Fruit fly (Drosophila melanogaster): ENCODE data around the gene CG32694.

Gene CG32694

DNA sequence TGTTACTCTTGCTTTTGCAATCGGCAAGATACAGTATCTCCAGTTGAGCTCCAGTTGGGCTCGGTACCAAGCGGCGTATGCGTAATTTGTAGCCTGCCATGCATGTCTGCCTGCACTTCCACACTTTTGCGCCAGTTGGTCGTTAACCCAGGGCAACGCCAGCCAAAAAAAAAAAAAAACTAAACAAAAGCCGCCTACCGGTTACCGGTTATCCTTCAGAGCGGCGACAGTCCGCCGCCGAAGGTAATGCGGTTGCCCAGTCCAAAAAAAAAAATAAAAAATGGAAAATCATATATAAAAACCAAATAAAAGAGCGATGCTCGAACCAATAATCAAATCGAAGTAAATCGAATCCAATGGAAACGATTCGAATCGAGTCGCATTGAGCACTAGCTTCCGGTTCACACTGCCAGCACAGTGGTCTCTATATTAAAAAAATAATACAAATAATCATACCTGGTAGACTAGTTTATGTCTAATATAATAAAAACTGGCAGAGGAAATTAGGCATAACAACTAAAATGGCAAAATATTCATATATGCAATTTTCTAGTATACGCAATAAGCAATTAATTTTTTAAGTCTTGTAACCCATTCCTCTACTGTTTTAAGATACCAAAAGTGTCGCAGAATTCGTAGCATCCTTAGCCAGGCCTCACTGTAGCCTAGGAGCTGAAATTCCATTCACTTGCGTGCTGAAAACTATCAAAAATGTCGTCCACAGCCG is 2.0 kb upstream of the CG32694 start (continued):
- peak in 1 of 2 experiments; percentile 67 for TF ChIP-seq Eip74EF (GFP tag; optimal IDR thresholded peaks at IDR 0.05)
- no peak for TF ChIP-seq Dll (GFP tag; IDR thresholded peaks at IDR 0.05; ENCODE audit: partially characterized antibody)
- peak; percentile 10 for TF ChIP-seq Meics (GFP tag; optimal IDR thresholded peaks at IDR 0.05)
- TF ChIP-seq Rfx (GFP tag; IDR thresholded peaks at IDR 0.05), result peak; percentile 45; the same call in 1 of the 2 replicates
- TF ChIP-seq Med (GFP tag), result no peak
- peak; percentile 45 for TF ChIP-seq CG2678 (tag; optimal IDR thresholded peaks at IDR 0.05)
- 0 out of 2 replicates have a peak, but pooled peaks have one; percentile 7 for TF ChIP-seq CG11696 (GFP tag; IDR thresholded peaks at IDR 0.05)
- no peak for TF ChIP-seq fd102C (GFP tag; optimal IDR thresholded peaks at IDR 0.05)
- peak; percentile 53 for TF ChIP-seq fd3F (GFP tag; optimal IDR thresholded peaks at IDR 0.05)
- TF ChIP-seq E2f2 (GFP tag; IDR thresholded peaks at IDR 0.05), result 0 out of 2 replicates have a peak, but pooled peaks have one; percentile 18
- no peak for TF ChIP-seq CG13287 (GFP tag; IDR thresholded peaks at IDR 0.05; ENCODE audit: partially characterized antibody)
- TF ChIP-seq sd (tag; optimal IDR thresholded peaks at IDR 0.05), result peak; percentile 20
- peak; percentile 14 for TF ChIP-seq NfI (GFP tag; optimal IDR thresholded peaks at IDR 0.05)
- TF ChIP-seq Oaz (GFP tag; IDR thresholded peaks at IDR 0.05), result 0 out of 2 replicates have a peak, but pooled peaks have one; percentile 14
- TF ChIP-seq CG7839 (tag; optimal IDR thresholded peaks at IDR 0.05), result peak; percentile 30

DNA sequence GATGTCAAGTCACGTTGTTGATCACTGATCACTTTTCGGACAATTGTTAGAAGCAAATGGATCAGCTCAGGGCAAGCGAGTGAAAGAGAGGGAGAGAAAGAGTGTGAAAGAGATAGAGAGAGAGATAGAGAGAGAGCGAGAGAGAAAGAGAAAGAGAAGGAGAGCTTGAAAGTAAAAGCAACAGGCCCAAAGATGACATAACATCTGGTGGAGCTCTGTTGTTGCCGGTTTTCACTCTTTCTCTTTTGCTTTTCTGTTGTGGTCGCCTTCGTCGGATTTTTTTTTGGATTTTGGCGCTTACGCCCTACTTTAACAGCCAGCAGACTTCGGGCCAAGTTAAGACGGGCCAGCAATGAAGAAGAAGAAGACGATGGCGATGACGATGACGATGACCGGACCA is 1.5 kb downstream of the CG32694 start:
- TF ChIP-seq CG6683 (GFP tag; optimal IDR thresholded peaks at IDR 0.05) (no peak), Lim3 (GFP tag; IDR thresholded peaks at IDR 0.05) (no peak), CG32532 (GFP tag; IDR thresholded peaks at IDR 0.05) (no peak), en (GFP tag; optimal IDR thresholded peaks at IDR 0.05) (no peak), CG4424 (GFP tag; optimal IDR thresholded peaks at IDR 0.05) (no peak), CG11093 (GFP tag; IDR thresholded peaks at IDR 0.05) (no peak), CG10979 (tag; optimal IDR thresholded peaks at IDR 0.05) (no peak), ranshi (GFP tag; IDR thresholded peaks at IDR 0.05) (no peak), CG9437 (GFP tag; optimal IDR thresholded peaks at IDR 0.05) (no peak), CG7963 (GFP tag; IDR thresholded peaks at IDR 0.05; ENCODE audit: partially characterized antibody) (no peak), unc-4 (GFP tag; IDR thresholded peaks at IDR 0.05; ENCODE audit: partially characterized antibody) (no peak), az2 (GFP tag; optimal IDR thresholded peaks at IDR 0.05) (no peak), sc (optimal IDR thresholded peaks at IDR 0.05) (no peak), sc (GFP tag; optimal IDR thresholded peaks at IDR 0.05) (no peak), MBD-R2 (GFP tag; IDR thresholded peaks at IDR 0.05) (no peak), nerfin-2 (GFP tag; IDR thresholded peaks at IDR 0.05; ENCODE audit: partially characterized antibody) (no peak), peb (GFP tag; IDR thresholded peaks at IDR 0.05) (no peak), ERR (GFP tag; optimal IDR thresholded peaks at IDR 0.05) (no peak), sisA (GFP tag; IDR thresholded peaks at IDR 0.05) (no peak), BEAF-32 (GFP tag; optimal IDR thresholded peaks at IDR 0.05) (no peak), Blimp-1 (GFP tag; optimal IDR thresholded peaks at IDR 0.05) (peak; percentile 83), Ets65A (GFP tag) (peak; percentile 65), sqz (GFP tag; optimal IDR thresholded peaks at IDR 0.05) (peak; percentile 5), zen2 (GFP tag; IDR thresholded peaks at IDR 0.05; ENCODE audit: partially characterized antibody) (no peak), CG11560 (tag; IDR thresholded peaks at IDR 0.05) (no peak), eyg (GFP tag; optimal IDR thresholded peaks at IDR 0.05) (no peak), Pdp1 (GFP tag; optimal IDR thresholded peaks at IDR 0.05) (peak in 1 of 2 experiments; percentile 45), Rfx (GFP tag; IDR thresholded peaks at IDR 0.05) (no peak)
